Fruit fly (Drosophila melanogaster) whole organism, prepupa: ENCODE data around the gene CG31705.
A peak's percentile ranks its signal among the peaks of the same experiment; 100 is the strongest.

Source experiments
- CG11294 ChIP-seq: fragments of 200-800 bp; sonication (Bioruptor generic); IDR thresholded peaks from 2 replicates; pipeline ENCODE4 v1.3.6; 2022; ENCODE audit warnings: missing biosample characterization, missing genetic modification characterization
- CG16779 ChIP-seq: fragments of 200-800 bp; sonication (Bioruptor generic); optimal IDR thresholded peaks from 3 replicates; lab custom pipeline; 2017; ENCODE audit warnings: missing biosample characterization, mild to moderate bottlenecking, missing genetic modification characterization
- CG6854 ChIP-seq: fragments of 200-800 bp; sonication (Bioruptor generic); optimal IDR thresholded peaks from 2 replicates; lab custom pipeline; 2017; ENCODE audit warnings: missing biosample characterization, mild to moderate bottlenecking, missing genetic modification characterization
- CG8632 ChIP-seq: fragments of 200-800 bp; sonication (Bioruptor generic); optimal IDR thresholded peaks from 3 replicates; lab custom pipeline; 2016; ENCODE audit warnings: missing biosample characterization, missing genetic modification characterization
- Hr38 ChIP-seq: sonication (Bioruptor generic); optimal IDR thresholded peaks from 2 replicates; lab custom pipeline; 2016; ENCODE audit warnings: missing biosample characterization, missing genetic modification characterization
- Sox102F ChIP-seq: fragments of 200-800 bp; sonication (Bioruptor generic); optimal IDR thresholded peaks from 2 replicates; lab custom pipeline; 2016; ENCODE audit warnings: missing biosample characterization, mild to moderate bottlenecking, missing genetic modification characterization
- lz ChIP-seq: fragments of 200-800 bp; sonication (Bioruptor generic); optimal IDR thresholded peaks from 3 replicates; lab custom pipeline; 2016; ENCODE audit warnings: missing biosample characterization, missing genetic modification characterization
- vri ChIP-seq: fragments of 200-800 bp; sonication (Bioruptor generic); optimal IDR thresholded peaks from 3 replicates; lab custom pipeline; 2016; ENCODE audit warnings: missing biosample characterization, mild to moderate bottlenecking, missing genetic modification characterization

- no peak for TF ChIP-seq CG6854 (GFP tag; lab: Kevin White, UChicago)
- TF ChIP-seq Hr38 (GFP tag; lab: Kevin White, UChicago) = no peak
- peak; percentile 6 for TF ChIP-seq CG8632 (GFP tag; lab: Kevin White, UChicago)
- peak; percentile 45; the same call in 1 of the 2 replicates for TF ChIP-seq CG11294 (GFP tag; lab: Robert Waterston, UW)
- TF ChIP-seq vri (GFP tag; lab: Kevin White, UChicago) = no peak
- no peak for TF ChIP-seq lz (GFP tag; lab: Kevin White, UChicago)
- TF ChIP-seq CG16779 (tag; lab: Kevin White, UChicago) = no peak
- TF ChIP-seq Sox102F (GFP tag; lab: Kevin White, UChicago) = no peak
These were observed 26.5 kb downstream of the CG31705 start, which contains the start of gene spz4 for dm6 chr2L:11501427-11501968.
